Fruit fly (Drosophila melanogaster): ENCODE data around the gene CG32547.

The CG32547 gene

DNA sequence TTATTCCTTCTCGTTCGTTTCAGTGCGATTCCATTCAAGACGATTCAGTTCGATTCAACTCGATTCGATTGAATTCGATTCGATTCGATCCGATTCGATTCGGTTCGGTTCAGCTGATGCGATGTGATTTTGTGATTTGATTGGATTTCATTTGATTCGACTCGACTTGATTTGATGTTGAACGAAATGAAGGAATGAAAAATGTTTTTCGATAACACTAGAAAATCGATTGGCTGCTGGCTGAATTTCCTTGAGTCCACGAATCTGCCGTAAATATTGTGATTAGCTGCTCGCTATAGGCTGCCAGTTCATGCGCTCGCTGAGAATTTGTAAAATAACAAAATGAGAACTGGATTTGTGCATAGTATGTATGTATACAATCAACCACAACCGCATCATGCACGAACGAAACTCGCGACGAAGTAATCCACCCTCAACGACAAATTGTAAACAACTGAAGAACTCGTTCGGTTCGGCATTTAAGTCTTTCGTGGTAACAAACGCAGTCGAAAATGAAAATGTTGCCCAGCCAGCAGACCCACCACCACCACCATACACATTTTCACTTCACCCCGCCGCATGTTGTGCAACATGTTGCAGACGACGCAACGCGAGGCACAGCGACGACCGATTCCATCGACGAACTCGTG, 25.8 kb upstream of the CG32547 start, which contains the start of gene Wnt5 (continued):
- TF ChIP-seq amos (GFP tag; IDR thresholded peaks at IDR 0.05; ENCODE audit: partially characterized antibody) = 0 out of 2 replicates have a peak, but pooled peaks have one; percentile 26
- peak; percentile 20 for TF ChIP-seq HmgD (GFP tag; optimal IDR thresholded peaks at IDR 0.05)
- no peak for TF ChIP-seq stc (GFP tag; IDR thresholded peaks at IDR 0.05)
- no peak for TF ChIP-seq Hr3 (GFP tag; optimal IDR thresholded peaks at IDR 0.05)
- TF ChIP-seq CG6791 (GFP tag; IDR thresholded peaks at IDR 0.05; ENCODE audit: partially characterized antibody) = 0 out of 3 replicates have a peak, but pooled peaks have one; percentile 22
- TF ChIP-seq Dref (GFP tag; IDR thresholded peaks at IDR 0.05) = 0 out of 2 replicates have a peak, but pooled peaks have one; percentile 21
- TF ChIP-seq CG11695 (GFP tag; IDR thresholded peaks at IDR 0.05) = no peak
- 0 out of 2 replicates have a peak, but pooled peaks have one; percentile 34 for TF ChIP-seq ato (GFP tag; IDR thresholded peaks at IDR 0.05; ENCODE audit: partially characterized antibody)
- no peak for TF ChIP-seq CG31365 (tag; optimal IDR thresholded peaks at IDR 0.05)
- TF ChIP-seq CG2712 (tag; optimal IDR thresholded peaks at IDR 0.05) = peak; percentile 37
- TF ChIP-seq Sry-δ (GFP tag; optimal IDR thresholded peaks at IDR 0.05) = peak; percentile 12
- TF ChIP-seq CG12391 (tag; optimal IDR thresholded peaks at IDR 0.05) = peak; percentile 11
- no peak for TF ChIP-seq Vsx1 (GFP tag; optimal IDR thresholded peaks at IDR 0.05)
- no peak for TF ChIP-seq hkb (optimal IDR thresholded peaks at IDR 0.05)
- peak; percentile 28; the same call in 1 of the 2 replicates for TF ChIP-seq hkb (GFP tag; IDR thresholded peaks at IDR 0.05)
- no peak for TF ChIP-seq CG7963 (GFP tag; IDR thresholded peaks at IDR 0.05; ENCODE audit: partially characterized antibody)
- TF ChIP-seq ssp (GFP tag; IDR thresholded peaks at IDR 0.05) = no peak
- TF ChIP-seq HLHmδ (GFP tag; optimal IDR thresholded peaks at IDR 0.05) = no peak
- TF ChIP-seq gsb-n (tag; optimal IDR thresholded peaks at IDR 0.05) = peak; percentile 62
- TF ChIP-seq Stat92E (GFP tag; optimal IDR thresholded peaks at IDR 0.05) = peak in 1 of 3 experiments; percentile 61
- TF ChIP-seq CG15601 (tag; optimal IDR thresholded peaks at IDR 0.05) = peak; percentile 96
- no peak for TF ChIP-seq CG15073 (GFP tag; optimal IDR thresholded peaks at IDR 0.05)

- TF ChIP-seq CG6683 (GFP tag; optimal IDR thresholded peaks at IDR 0.05) (no peak), sc (optimal IDR thresholded peaks at IDR 0.05) (no peak), sc (GFP tag; optimal IDR thresholded peaks at IDR 0.05) (no peak), Xrp1 (GFP tag; IDR thresholded peaks at IDR 0.05) (no peak), Spps (tag; optimal IDR thresholded peaks at IDR 0.05) (no peak), ttk (GFP tag; IDR thresholded peaks at IDR 0.05) (no peak), CG4282 (GFP tag; optimal IDR thresholded peaks at IDR 0.05) (no peak), tio (GFP tag; optimal IDR thresholded peaks at IDR 0.05) (no peak), CG2678 (tag; optimal IDR thresholded peaks at IDR 0.05) (no peak), Usf (GFP tag; optimal IDR thresholded peaks at IDR 0.05) (no peak), sqz (GFP tag; optimal IDR thresholded peaks at IDR 0.05) (peak; percentile 26), crc (GFP tag; optimal IDR thresholded peaks at IDR 0.05) (no peak), Adf1 (GFP tag; IDR thresholded peaks at IDR 0.05) (no peak), dpn (GFP tag; optimal IDR thresholded peaks at IDR 0.05) (no peak), p53 (GFP tag; optimal IDR thresholded peaks at IDR 0.05) (no peak), vnd (GFP tag; IDR thresholded peaks at IDR 0.05; ENCODE audit: partially characterized antibody) (peak; percentile 76), psq (GFP tag; optimal IDR thresholded peaks at IDR 0.05) (no peak), CG6791 (GFP tag; IDR thresholded peaks at IDR 0.05; ENCODE audit: partially characterized antibody) (peak; percentile 69; the same call in 2 of the 3 replicates), Elba2 (GFP tag; optimal IDR thresholded peaks at IDR 0.05) (no peak), ftz-f1 (GFP tag; optimal IDR thresholded peaks at IDR 0.05) (no peak), sr (GFP tag; IDR thresholded peaks at IDR 0.05) (no peak), caup (GFP tag; optimal IDR thresholded peaks at IDR 0.05; ENCODE audit: severe bottlenecking) (no peak), z (GFP tag; IDR thresholded peaks at IDR 0.05) (no peak), Mad (GFP tag; optimal IDR thresholded peaks at IDR 0.05) (no peak), Hey (tag; optimal IDR thresholded peaks at IDR 0.05) (no peak), Asciz (GFP tag; optimal IDR thresholded peaks at IDR 0.05) (no peak), NfI (GFP tag; optimal IDR thresholded peaks at IDR 0.05) (no peak), nerfin-2 (GFP tag; IDR thresholded peaks at IDR 0.05; ENCODE audit: partially characterized antibody) (peak; percentile 82)
Measured at dm6 chrX:18499679-18500187, 20.4 kb upstream of the CG32547 start, which contains the start of the genes Pgant7 and Xrcc2. TSS of gene Pgant7 (minus strand) at chrX:18499986. TSS of gene Xrcc2 (plus strand) at chrX:18500127.

Measured in whole organism, embryonic.